Fruit fly (Drosophila melanogaster) whole organism, embryonic: ENCODE results near the gene Efhc1.1.

Experiments
- Abd-B ChIP-seq: fragments of 200-800 bp; sonication (Bioruptor generic); optimal IDR thresholded peaks from 2 replicates; lab custom pipeline; 2018; ENCODE audit warnings: missing biosample characterization, mild to moderate bottlenecking, missing genetic modification characterization, moderate library complexity
- Adf1 ChIP-seq: fragments of 200-800 bp; sonication (Bioruptor generic); IDR thresholded peaks from 2 replicates; pipeline ENCODE4 v1.3.6; 2022; ENCODE audit warnings: missing biosample characterization, missing genetic modification characterization
- B-H2 ChIP-seq: fragments of 200-800 bp; sonication (Bioruptor generic); optimal IDR thresholded peaks from 2 replicates; lab custom pipeline; 2018; ENCODE audit warnings: missing biosample characterization, mild to moderate bottlenecking, missing genetic modification characterization
- BEAF-32 ChIP-seq: fragments of 200-800 bp; sonication (Bioruptor generic); optimal IDR thresholded peaks from 3 replicates; lab custom pipeline; 2017; ENCODE audit warnings: missing biosample characterization, missing genetic modification characterization, mild to moderate bottlenecking, moderate library complexity, missing genetic modification reagents
- CG11560 ChIP-seq: fragments of 200-800 bp; sonication (Bioruptor generic); IDR thresholded peaks from 3 replicates; pipeline ENCODE4 v1.3.6; 2022; ENCODE audit warnings: missing biosample characterization, missing genetic modification characterization
- CG12071 ChIP-seq: fragments of 200-800 bp; sonication (Bioruptor generic); optimal IDR thresholded peaks from 3 replicates; lab custom pipeline; 2018; ENCODE audit warnings: missing biosample characterization, mild to moderate bottlenecking, missing genetic modification characterization
- CG12104 ChIP-seq: fragments of 200-800 bp; sonication (Bioruptor generic); optimal IDR thresholded peaks from 3 replicates; lab custom pipeline; 2016; ENCODE audit warnings: missing biosample characterization, missing genetic modification characterization
- CG13894 ChIP-seq: fragments of 200-800 bp; sonication (Bioruptor generic); optimal IDR thresholded peaks from 3 replicates; lab custom pipeline; 2018; ENCODE audit warnings: missing biosample characterization, mild to moderate bottlenecking, missing genetic modification characterization, moderate library complexity
- CG14050 ChIP-seq: fragments of 200-800 bp; sonication (Bioruptor generic); IDR thresholded peaks from 3 replicates; pipeline ENCODE4 v1.3.6; 2022; ENCODE audit warnings: missing biosample characterization, missing genetic modification characterization
- CG1603 ChIP-seq: fragments of 200-800 bp; sonication (Bioruptor generic); optimal IDR thresholded peaks from 2 replicates; lab custom pipeline; 2019; ENCODE audit warnings: missing biosample characterization, mild to moderate bottlenecking, missing genetic modification characterization, moderate library complexity
- CG18619 ChIP-seq: fragments of 200-800 bp; sonication (Bioruptor generic); optimal IDR thresholded peaks from 3 replicates; lab custom pipeline; 2017; ENCODE audit warnings: missing biosample characterization, mild to moderate bottlenecking, missing genetic modification characterization
- CG32532 ChIP-seq: fragments of 200-800 bp; sonication (Bioruptor generic); IDR thresholded peaks from 2 replicates; pipeline ENCODE4 v1.3.6; 2022; ENCODE audit warnings: missing biosample characterization, missing genetic modification characterization
- CG3281 ChIP-seq: fragments of 200-800 bp; sonication (Bioruptor generic); optimal IDR thresholded peaks from 3 replicates; lab custom pipeline; 2017; ENCODE audit warnings: missing biosample characterization, mild to moderate bottlenecking, missing genetic modification characterization
- CG33213 ChIP-seq: fragments of 200-800 bp; sonication (Bioruptor generic); optimal IDR thresholded peaks from 3 replicates; lab custom pipeline; 2016; ENCODE audit warnings: missing biosample characterization, missing genetic modification characterization
- CG43689 ChIP-seq: fragments of 200-800 bp; sonication (Bioruptor generic); IDR thresholded peaks from 2 replicates; pipeline ENCODE4 v1.3.6; 2022; ENCODE audit warnings: missing biosample characterization, missing genetic modification characterization
- CG7963 ChIP-seq: fragments of 200-800 bp; sonication (Bioruptor generic); IDR thresholded peaks from 3 replicates; pipeline ENCODE4 v1.3.6; 2022; ENCODE audit warnings: missing biosample characterization, missing genetic modification characterization; ENCODE audit not compliant: partially characterized antibody
- CG7987 ChIP-seq: fragments of 200-800 bp; sonication (Bioruptor generic); optimal IDR thresholded peaks from 2 replicates; lab custom pipeline; 2018; ENCODE audit warnings: missing biosample characterization, mild to moderate bottlenecking, missing genetic modification characterization, moderate library complexity
- CG8478 ChIP-seq: fragments of >200 bp; optimal IDR thresholded peaks from 2 replicates; lab custom pipeline; 2018
- CG8765 ChIP-seq: fragments of 200-800 bp; sonication (Bioruptor generic); IDR thresholded peaks from 2 replicates; pipeline ENCODE4 v1.3.6; 2022; ENCODE audit warnings: missing biosample characterization, missing genetic modification characterization
- CG8944 ChIP-seq: fragments of 200-800 bp; sonication (Bioruptor generic); optimal IDR thresholded peaks from 3 replicates; lab custom pipeline; 2016; ENCODE audit warnings: missing biosample characterization, missing genetic modification characterization
- CG9932 ChIP-seq: fragments of 200-800 bp; sonication (Bioruptor generic); IDR thresholded peaks from 2 replicates; pipeline ENCODE4 v1.3.6; 2022; ENCODE audit warnings: missing biosample characterization, missing genetic modification characterization
- Camta ChIP-seq: fragments of 200-800 bp; sonication (Bioruptor generic); optimal IDR thresholded peaks from 2 replicates; lab custom pipeline; 2016; ENCODE audit warnings: missing biosample characterization, missing genetic modification characterization
- Fer3 ChIP-seq: fragments of 200-800 bp; sonication (Bioruptor generic); optimal IDR thresholded peaks from 2 replicates; lab custom pipeline; 2018; ENCODE audit warnings: missing biosample characterization, mild to moderate bottlenecking, missing genetic modification characterization, moderate library complexity
- H2.0 ChIP-seq: fragments of 200-800 bp; sonication (Bioruptor generic); IDR thresholded peaks from 2 replicates; pipeline ENCODE4 v1.3.6; 2022; ENCODE audit warnings: missing biosample characterization, missing genetic modification characterization
- Lhr ChIP-seq: fragments of 200-800 bp; sonication (Bioruptor generic); optimal IDR thresholded peaks from 3 replicates; lab custom pipeline; 2017; ENCODE audit warnings: mild to moderate bottlenecking, missing biosample characterization, missing genetic modification reagents, missing genetic modification characterization
- Lpt ChIP-seq: fragments of >200 bp; optimal IDR thresholded peaks from 2 replicates; lab custom pipeline; 2018; ENCODE audit warnings: missing biosample characterization, missing genetic modification characterization
- MTF-1 ChIP-seq: fragments of 200-800 bp; sonication (Bioruptor generic); optimal IDR thresholded peaks from 2 replicates; lab custom pipeline; 2018; ENCODE audit warnings: missing biosample characterization, mild to moderate bottlenecking, missing genetic modification characterization, borderline replicate concordance
- NC2β ChIP-seq: fragments of 200-800 bp; sonication (Bioruptor generic); optimal IDR thresholded peaks from 2 replicates; lab custom pipeline; 2016; ENCODE audit warnings: missing biosample characterization, missing genetic modification characterization
- NK7.1 ChIP-seq: fragments of 200-800 bp; sonication (Bioruptor generic); optimal IDR thresholded peaks from 3 replicates; lab custom pipeline; 2016; ENCODE audit warnings: missing biosample characterization, missing genetic modification characterization
- Poxn ChIP-seq: fragments of 200-800 bp; sonication (Bioruptor generic); IDR thresholded peaks from 2 replicates; pipeline ENCODE4 v1.3.6; 2022; ENCODE audit warnings: missing biosample characterization, missing genetic modification characterization
- YL-1 ChIP-seq: fragments of 200-800 bp; sonication (Bioruptor generic); optimal IDR thresholded peaks from 3 replicates; lab custom pipeline; 2017; ENCODE audit warnings: missing biosample characterization, mild to moderate bottlenecking, missing genetic modification characterization
- ap ChIP-seq: fragments of 200-800 bp; sonication (Bioruptor generic); IDR thresholded peaks from 2 replicates; pipeline ENCODE4 v1.3.6; 2022; ENCODE audit warnings: missing biosample characterization, missing genetic modification characterization
- ara ChIP-seq: fragments of 200-800 bp; sonication (Bioruptor generic); IDR thresholded peaks from 2 replicates; pipeline ENCODE4 v1.3.6; 2022; ENCODE audit warnings: missing biosample characterization, missing genetic modification characterization
- bab2 ChIP-seq: fragments of 200-800 bp; sonication (Bioruptor generic); optimal IDR thresholded peaks from 2 replicates; lab custom pipeline; 2016; ENCODE audit warnings: missing biosample characterization, missing genetic modification characterization
- ci ChIP-seq: fragments of 200-800 bp; sonication (Bioruptor generic); IDR thresholded peaks from 3 replicates; pipeline ENCODE4 v1.3.6; 2022; ENCODE audit warnings: missing biosample characterization, missing genetic modification characterization
- crol ChIP-seq: fragments of 200-800 bp; sonication (Bioruptor generic); IDR thresholded peaks from 2 replicates; pipeline ENCODE4 v1.3.6; 2022; ENCODE audit warnings: missing biosample characterization, missing genetic modification characterization
- danr ChIP-seq: fragments of 200-800 bp; sonication (Bioruptor generic); IDR thresholded peaks from 2 replicates; pipeline ENCODE4 v1.3.6; 2022; ENCODE audit warnings: missing biosample characterization, missing genetic modification characterization
- eve ChIP-seq, 2 experiments: fragments of >200 bp; optimal IDR thresholded peaks; 2 replicates each; lab custom pipeline; 2017; ENCODE audit warnings: missing biosample characterization in 2 of 2, missing genetic modification characterization in 2 of 2
- gsb-n ChIP-seq: fragments of 200-800 bp; sonication (Bioruptor generic); optimal IDR thresholded peaks from 3 replicates; lab custom pipeline; 2018; ENCODE audit warnings: missing biosample characterization, mild to moderate bottlenecking, missing genetic modification characterization
- kah ChIP-seq: fragments of 200-800 bp; sonication (Bioruptor generic); optimal IDR thresholded peaks from 2 replicates; lab custom pipeline; 2018; ENCODE audit warnings: missing biosample characterization, mild to moderate bottlenecking, missing genetic modification characterization
- klu ChIP-seq: fragments of 200-800 bp; sonication (Bioruptor generic); IDR thresholded peaks from 2 replicates; pipeline ENCODE4 v1.3.6; 2022; ENCODE audit warnings: missing biosample characterization, missing genetic modification characterization
- otp ChIP-seq: fragments of 200-800 bp; sonication (Bioruptor generic); IDR thresholded peaks from 3 replicates; pipeline ENCODE4, ENCODE4 v1.3.6; 2022; ENCODE audit warnings: missing biosample characterization, missing genetic modification characterization
- pho ChIP-seq: fragments of 200-800 bp; sonication (Bioruptor generic); optimal IDR thresholded peaks from 2 replicates; lab custom pipeline; 2016; ENCODE audit warnings: missing biosample characterization, missing genetic modification characterization
- pita ChIP-seq: fragments of 200-800 bp; sonication (Bioruptor generic); optimal IDR thresholded peaks from 2 replicates; lab custom pipeline; 2017; ENCODE audit warnings: missing biosample characterization, mild to moderate bottlenecking, missing genetic modification characterization
- prd ChIP-seq, 3 experiments: fragments of >200 bp in 2 of 3; fragments of 200-800 bp in 1 of 3; sonication (Bioruptor generic) in 1 of 3; optimal IDR thresholded peaks in 2 of 3; IDR thresholded peaks in 1 of 3; 2 replicates in 2 of 3; 3 replicates in 1 of 3; pipeline versions ENCODE4 v1.3.6 to Lab custom; 2017 to 2022; ENCODE audit warnings: missing biosample characterization in 1 of 3, missing genetic modification characterization in 1 of 3
- pum ChIP-seq: fragments of 200-800 bp; sonication (Bioruptor generic); optimal IDR thresholded peaks from 2 replicates; lab custom pipeline; 2016; ENCODE audit warnings: missing biosample characterization, missing genetic modification characterization
- rib ChIP-seq: fragments of 200-800 bp; sonication (Bioruptor generic); IDR thresholded peaks from 2 replicates; pipeline ENCODE4 v1.3.6; 2022; ENCODE audit warnings: missing biosample characterization, missing genetic modification characterization
- sr ChIP-seq: fragments of 200-800 bp; sonication (Bioruptor generic); IDR thresholded peaks from 3 replicates; pipeline ENCODE4 v1.3.6; 2022; ENCODE audit warnings: missing biosample characterization, missing genetic modification characterization
- sug ChIP-seq: fragments of 200-800 bp; optimal IDR thresholded peaks from 2 replicates; lab custom pipeline; 2019; ENCODE audit warnings: missing biosample characterization, mild to moderate bottlenecking, missing genetic modification characterization, moderate library complexity
- tio ChIP-seq: fragments of 200-800 bp; sonication (Bioruptor generic); optimal IDR thresholded peaks from 2 replicates; lab custom pipeline; 2017; ENCODE audit warnings: missing biosample characterization, missing genetic modification characterization, inconsistent platforms
- unc-4 ChIP-seq: fragments of 200-800 bp; sonication (Bioruptor generic); IDR thresholded peaks from 2 replicates; pipeline ENCODE4 v1.3.6; 2022; ENCODE audit warnings: missing biosample characterization, missing genetic modification characterization; ENCODE audit not compliant: partially characterized antibody

The Efhc1.1 gene

dm6 chrX:15740288-15740726 lies 43.2 kb downstream of the Efhc1.1 start (continued):
- TF ChIP-seq Lpt (GFP tag; lab: Kevin White, UChicago) (no peak), Lhr (GFP tag; lab: Kevin White, UChicago) (no peak), Camta (GFP tag; lab: Kevin White, UChicago) (peak; percentile 20), CG12071 (peak; percentile 67), CG7963 (GFP tag; lab: Robert Waterston, UW) (no peak), CG18619 (GFP tag; lab: Kevin White, UChicago) (peak; percentile 76), crol (no peak), otp (GFP tag; lab: Robert Waterston, UW) (peak; percentile 62; the same call in 1 of the 3 replicates), Fer3 (tag; lab: Kevin White, UChicago) (peak; percentile 87), kah (GFP tag; lab: Kevin White, UChicago) (peak; percentile 23), CG43689 (GFP tag; lab: Robert Waterston, UW) (peak; percentile 59), prd (optimal IDR thresholded peaks at IDR 0.05; lab: Kevin White, UChicago) (no peak), prd (GFP tag; IDR thresholded peaks at IDR 0.05; lab: Robert Waterston, UW) (peak; percentile 78), unc-4 (GFP tag; lab: Robert Waterston, UW) (no peak), CG13894 (tag; lab: Kevin White, UChicago) (peak; percentile 79), BEAF-32 (GFP tag; lab: Kevin White, UChicago) (no peak), CG3281 (GFP tag; lab: Kevin White, UChicago) (peak; percentile 78), NK7.1 (peak; percentile 47), CG32532 (peak; percentile 89), Poxn (GFP tag; lab: Robert Waterston, UW) (0 out of 2 replicates have a peak, but pooled peaks have one; percentile 30), ci (GFP tag; lab: Robert Waterston, UW) (peak; percentile 85), pho (GFP tag; lab: Kevin White, UChicago) (peak; percentile 69), tio (GFP tag; lab: Kevin White, UChicago) (no peak), H2.0 (GFP tag; lab: Robert Waterston, UW) (0 out of 2 replicates have a peak, but pooled peaks have one; percentile 33), Adf1 (GFP tag; lab: Robert Waterston, UW) (peak; percentile 52; the same call in 1 of the 2 replicates), B-H2 (GFP tag; lab: Kevin White, UChicago) (peak; percentile 76), CG14050 (peak; percentile 35; the same call in 1 of the 3 replicates), CG11560 (tag; lab: Robert Waterston, UW) (peak; percentile 21; the same call in 1 of the 3 replicates), CG8944 (peak; percentile 75), CG12104 (no peak), danr (GFP tag; lab: Robert Waterston, UW) (no peak), CG8765 (no peak), pita (no peak), NC2β (GFP tag; lab: Kevin White, UChicago) (peak; percentile 45), pum (GFP tag; lab: Kevin White, UChicago) (peak; percentile 35), gsb-n (no peak), klu (GFP tag; lab: Robert Waterston, UW) (peak; percentile 33; the same call in 1 of the 2 replicates), bab2 (GFP tag; lab: Kevin White, UChicago) (peak; percentile 56), sug (tag; lab: Kevin White, UChicago) (peak; percentile 54), YL-1 (no peak), eve (GFP tag; optimal IDR thresholded peaks at IDR 0.05; lab: Kevin White, UChicago) (no peak), rib (GFP tag; lab: Robert Waterston, UW) (peak; percentile 81), CG7987 (GFP tag; lab: Kevin White, UChicago) (peak; percentile 67), CG1603 (tag; lab: Kevin White, UChicago) (peak; percentile 56), Abd-B (GFP tag; lab: Kevin White, UChicago) (peak; percentile 12), MTF-1 (peak; percentile 7), CG33213 (peak; percentile 28), sr (GFP tag; lab: Robert Waterston, UW) (no peak), ap (GFP tag; lab: Robert Waterston, UW) (peak; percentile 34; the same call in 1 of the 2 replicates), ara (GFP tag; lab: Robert Waterston, UW) (peak; percentile 53; the same call in 1 of the 2 replicates), CG9932 (GFP tag; lab: Robert Waterston, UW) (peak; percentile 87), CG8478 (lab: Kevin White, UChicago) (no peak)
